Worm (Caenorhabditis elegans) whole organism, mixed stage, embryonic: ENCODE results near the gene C24H10.3.

Source experiments
- ceh-83 ChIP-seq: fragments of 200-800 bp; sonication (Bioruptor generic); optimal IDR thresholded peaks from 2 replicates; lab custom pipeline; 2018; ENCODE audit warnings: mild to moderate bottlenecking, missing genetic modification characterization, missing compliant biosample characterization
- ces-1 ChIP-seq: fragments of 150-350 bp; optimal IDR thresholded peaks from 2 replicates; lab custom pipeline; 2014; ENCODE audit warnings: missing biosample characterization, missing genetic modification reagents, missing genetic modification characterization
- cnd-1 ChIP-seq: fragments of 200-800 bp; sonication (Bioruptor generic); optimal IDR thresholded peaks from 2 replicates; lab custom pipeline; 2018; ENCODE audit warnings: mild to moderate bottlenecking, missing genetic modification characterization, missing compliant biosample characterization
- elt-3 ChIP-seq: fragments of 150-350 bp; optimal IDR thresholded peaks from 2 replicates; lab custom pipeline; 2014; ENCODE audit warnings: missing biosample characterization, missing genetic modification characterization
- flh-1 ChIP-seq: fragments of 200-800 bp; sonication (Bioruptor generic); optimal IDR thresholded peaks from 2 replicates; lab custom pipeline; 2018; ENCODE audit warnings: mild to moderate bottlenecking, missing genetic modification characterization, moderate library complexity, missing compliant biosample characterization
- ham-2 ChIP-seq: fragments of 200-800 bp; sonication (Bioruptor generic); optimal IDR thresholded peaks from 2 replicates; lab custom pipeline; 2018; ENCODE audit warnings: mild to moderate bottlenecking, missing genetic modification characterization, missing compliant biosample characterization
- lin-13 ChIP-seq: fragments of 150-350 bp; optimal IDR thresholded peaks from 2 replicates; lab custom pipeline; 2014; ENCODE audit warnings: missing biosample characterization, missing genetic modification characterization
- lin-32 ChIP-seq: fragments of 200-800 bp; sonication (Bioruptor generic); optimal IDR thresholded peaks from 2 replicates; lab custom pipeline; 2018; ENCODE audit warnings: mild to moderate bottlenecking, missing genetic modification characterization, missing compliant biosample characterization
- nhr-237 ChIP-seq: fragments of 150-350 bp; optimal IDR thresholded peaks from 2 replicates; lab custom pipeline; 2014; ENCODE audit warnings: missing biosample characterization, missing genetic modification characterization
- nhr-28 ChIP-seq: fragments of 150-350 bp; optimal IDR thresholded peaks from 2 replicates; lab custom pipeline; 2014; ENCODE audit warnings: missing biosample characterization, missing genetic modification characterization
- pha-4 ChIP-seq: fragments of 150-350 bp; optimal IDR thresholded peaks from 2 replicates; lab custom pipeline; 2018; ENCODE audit warnings: missing biosample characterization, missing genetic modification reagents, missing genetic modification characterization
- unc-62 ChIP-seq: fragments of 150-350 bp; optimal IDR thresholded peaks from 2 replicates; lab custom pipeline; 2014; ENCODE audit warnings: missing biosample characterization, missing genetic modification reagents, missing genetic modification characterization
- zip-8 ChIP-seq: fragments of 150-350 bp; optimal IDR thresholded peaks from 2 replicates; lab custom pipeline; 2014; ENCODE audit warnings: missing biosample characterization, missing genetic modification characterization
- ztf-11 ChIP-seq: fragments of 150-350 bp; optimal IDR thresholded peaks from 2 replicates; lab custom pipeline; 2014; ENCODE audit warnings: missing biosample characterization, missing genetic modification characterization

DNA sequence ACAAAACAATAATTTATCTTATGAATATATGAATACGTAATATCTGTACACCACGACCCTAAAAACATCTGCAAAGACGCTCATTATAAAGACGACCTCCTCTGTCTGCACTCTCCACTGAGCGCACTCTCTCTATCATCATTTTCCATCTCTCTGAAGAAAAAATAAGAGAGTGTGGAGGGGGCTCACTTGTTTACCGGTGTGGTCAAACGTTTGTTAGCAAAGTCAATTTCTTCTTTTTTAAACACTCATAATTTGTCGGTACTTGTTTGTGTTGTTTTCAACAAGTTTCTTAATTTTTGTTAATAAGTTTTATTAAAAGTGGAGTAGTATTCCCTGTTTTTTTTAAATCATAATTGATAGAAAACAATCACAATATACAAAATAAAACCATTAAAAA is 25.4 kb downstream of the C24H10.3 start:
- TF ChIP-seq zip-8 (tag; lab: Kevin White, UChicago) (no peak), cnd-1 (tag; lab: Kevin White, UChicago) (no peak), pha-4 (no peak), ces-1 (GFP tag; lab: Kevin White, UChicago) (no peak), lin-13 (tag; lab: Kevin White, UChicago) (no peak), nhr-237 (tag; lab: Kevin White, UChicago) (no peak), ceh-83 (GFP tag; lab: Kevin White, UChicago) (no peak), flh-1 (GFP tag; lab: Kevin White, UChicago) (no peak), unc-62 (GFP tag; lab: Kevin White, UChicago) (no peak), ham-2 (no peak), elt-3 (tag; lab: Kevin White, UChicago) (no peak), lin-32 (GFP tag; lab: Kevin White, UChicago) (no peak), nhr-28 (tag; lab: Kevin White, UChicago) (no peak), ztf-11 (tag; lab: Kevin White, UChicago) (no peak)
